Worm (Caenorhabditis elegans): ENCODE measurements around the gene rnf-113.
"Not testable (repeated sequence)": the region's sequence is repeated elsewhere in the genome, so short reads cannot be mapped to it uniquely, and the experiment has no call there.

rnf-113 gene

ce11 chrIII:10805625-10806024, 48.2 kb upstream of the rnf-113 start, which contains the start of gene klp-7:
TSS of gene klp-7 (plus strand) at chrIII:10805925.
- TF ChIP-seq unc-42, ceh-48, hlh-6 (tag; optimal IDR thresholded peaks at IDR 0.05): not testable (repeated sequence)

ce11 chrIII:10805172-10805571, 47.7 kb upstream of the rnf-113 start:
- TF ChIP-seq nfya-1 (tag; optimal IDR thresholded peaks at IDR 0.05) (peak; percentile 93), mec-3 (tag; optimal IDR thresholded peaks at IDR 0.05; ENCODE audit: borderline replicate concordance) (no peak), pax-1 (tag; optimal IDR thresholded peaks at IDR 0.05) (no peak)

- TF ChIP-seq sdc-2 (tag; optimal IDR thresholded peaks at IDR 0.05), result no peak
Observed at ce11 chrIII:10802032-10802431, 44.6 kb upstream of the rnf-113 start, which contains the start of gene K11D9.3. TSS of gene K11D9.3 (minus strand) at chrIII:10802212.

ce11 chrIII:10794049-10794448, 36.6 kb upstream of the rnf-113 start, which contains the start of gene clec-163:
TSS of gene clec-163 (plus strand) at chrIII:10794349.
- TF ChIP-seq ama-1 (optimal IDR thresholded peaks at IDR 0.05), result no peak
- TF ChIP-seq madf-2 (tag; optimal IDR thresholded peaks at IDR 0.05), result no peak
- TF ChIP-seq ceh-48 (tag; optimal IDR thresholded peaks at IDR 0.05), result no peak
- no peak for TF ChIP-seq ahr-1 (tag; optimal IDR thresholded peaks at IDR 0.05)
- TF ChIP-seq ceh-34 (tag; optimal IDR thresholded peaks at IDR 0.05), result no peak
- no peak for TF ChIP-seq ceh-9 (tag; optimal IDR thresholded peaks at IDR 0.05)
- TF ChIP-seq nhr-11 (tag; optimal IDR thresholded peaks at IDR 0.05), result no peak
- TF ChIP-seq sox-4 (tag; optimal IDR thresholded peaks at IDR 0.05), result no peak
- no peak for TF ChIP-seq pat-9 (tag; optimal IDR thresholded peaks at IDR 0.05)
- no peak for TF ChIP-seq pax-1 (tag; optimal IDR thresholded peaks at IDR 0.05)

ce11 chrIII:10791233-10791632, 33.8 kb upstream of the rnf-113 start:
- TF ChIP-seq sox-4 (tag; optimal IDR thresholded peaks at IDR 0.05) (no peak), pha-2 (tag; optimal IDR thresholded peaks at IDR 0.05) (no peak), ceh-6 (GFP tag; optimal IDR thresholded peaks at IDR 0.05) (no peak), pax-1 (tag; optimal IDR thresholded peaks at IDR 0.05) (no peak), C08G9.2 (tag; optimal IDR thresholded peaks at IDR 0.05) (no peak), hlh-30 (tag; optimal IDR thresholded peaks at IDR 0.05; ENCODE audit: insufficient read depth) (no peak), ceh-30 (tag; optimal IDR thresholded peaks at IDR 0.05) (no peak), gmeb-2 (tag; optimal IDR thresholded peaks at IDR 0.05) (no peak), unc-86 (tag; optimal IDR thresholded peaks at IDR 0.05) (no peak), pat-9 (tag; optimal IDR thresholded peaks at IDR 0.05) (no peak), ama-1 (optimal IDR thresholded peaks at IDR 0.05) (no peak), pqm-1 (tag; optimal IDR thresholded peaks at IDR 0.05) (no peak)

- TF ChIP-seq pax-1 (tag; optimal IDR thresholded peaks at IDR 0.05) (peak; percentile 96), tbx-2 (tag; optimal IDR thresholded peaks at IDR 0.05) (no peak), nfya-1 (tag; optimal IDR thresholded peaks at IDR 0.05) (no peak)
Observed at ce11 chrIII:10783052-10783451, 25.6 kb upstream of the rnf-113 start.

ce11 chrIII:10781553-10781952, 24.1 kb upstream of the rnf-113 start, which contains the start of gene ptr-19:
TSS of gene ptr-19 (plus strand) at chrIII:10781853.
- no peak for TF ChIP-seq unc-42 (tag; optimal IDR thresholded peaks at IDR 0.05)
- TF ChIP-seq pha-2 (tag; optimal IDR thresholded peaks at IDR 0.05), result no peak
- TF ChIP-seq C08G9.2 (tag; optimal IDR thresholded peaks at IDR 0.05), result no peak
- no peak for TF ChIP-seq che-1 (tag; optimal IDR thresholded peaks at IDR 0.05)
- no peak for TF ChIP-seq ceh-14 (tag; optimal IDR thresholded peaks at IDR 0.05)
- TF ChIP-seq elt-4 (tag; optimal IDR thresholded peaks at IDR 0.05), result no peak
- TF ChIP-seq F13H6.1 (tag; optimal IDR thresholded peaks at IDR 0.05), result no peak
- TF ChIP-seq ceh-24 (tag; optimal IDR thresholded peaks at IDR 0.05), result no peak
- no peak for TF ChIP-seq pha-4 (tag; optimal IDR thresholded peaks at IDR 0.05)
- no peak for TF ChIP-seq ceh-34 (tag; optimal IDR thresholded peaks at IDR 0.05)
- no peak for TF ChIP-seq nfya-1 (tag; optimal IDR thresholded peaks at IDR 0.05)
- no peak for TF ChIP-seq sox-4 (tag; optimal IDR thresholded peaks at IDR 0.05)
- no peak for TF ChIP-seq ceh-2 (tag; optimal IDR thresholded peaks at IDR 0.05)
- TF ChIP-seq nhr-11 (tag; optimal IDR thresholded peaks at IDR 0.05), result no peak
- no peak for TF ChIP-seq pag-3 (tag; optimal IDR thresholded peaks at IDR 0.05; ENCODE audit: borderline replicate concordance)
- no peak for TF ChIP-seq tbx-7 (tag; optimal IDR thresholded peaks at IDR 0.05)
- no peak for TF ChIP-seq dmd-4 (tag; optimal IDR thresholded peaks at IDR 0.05; ENCODE audit: borderline replicate concordance)
- TF ChIP-seq lin-11 (tag; optimal IDR thresholded peaks at IDR 0.05), result no peak

Measured in whole organism, late embryonic.